Fruit fly (Drosophila melanogaster) whole organism, embryonic: ENCODE data around the gene CG15446.
A peak's percentile ranks its signal among the peaks of the same experiment; 100 is the strongest.

ENCODE experiments used
- CG10366 ChIP-seq: fragments of 200-800 bp; sonication (Bioruptor generic); IDR thresholded peaks from 2 replicates; pipeline ENCODE4 v1.3.6; 2022; ENCODE audit warnings: missing biosample characterization, missing genetic modification characterization
- CG11504 ChIP-seq: fragments of 200-800 bp; sonication (Bioruptor generic); optimal IDR thresholded peaks from 3 replicates; lab custom pipeline; 2019; ENCODE audit warnings: missing biosample characterization, mild to moderate bottlenecking, missing genetic modification characterization, moderate library complexity
- CG11560 ChIP-seq: fragments of 200-800 bp; sonication (Bioruptor generic); IDR thresholded peaks from 3 replicates; pipeline ENCODE4 v1.3.6; 2022; ENCODE audit warnings: missing biosample characterization, missing genetic modification characterization
- CG12155 ChIP-seq: fragments of 200-800 bp; sonication (Bioruptor generic); optimal IDR thresholded peaks from 3 replicates; lab custom pipeline; 2016; ENCODE audit warnings: missing biosample characterization, missing genetic modification characterization
- CG12219 ChIP-seq: fragments of 200-800 bp; sonication (Bioruptor generic); optimal IDR thresholded peaks from 3 replicates; lab custom pipeline; 2018; ENCODE audit warnings: missing biosample characterization, mild to moderate bottlenecking, missing genetic modification characterization
- CG1233 ChIP-seq: fragments of 200-800 bp; sonication (Bioruptor generic); optimal IDR thresholded peaks from 4 replicates; lab custom pipeline; 2018; ENCODE audit warnings: missing biosample characterization, mild to moderate bottlenecking, missing genetic modification characterization
- CG14860 ChIP-seq: fragments of 200-800 bp; sonication (Bioruptor generic); IDR thresholded peaks from 3 replicates; pipeline ENCODE4 v1.3.6; 2022; ENCODE audit warnings: missing biosample characterization, missing genetic modification characterization; ENCODE audit not compliant: partially characterized antibody
- CG15514 ChIP-seq: fragments of 200-800 bp; sonication (Bioruptor generic); optimal IDR thresholded peaks from 3 replicates; lab custom pipeline; 2017; ENCODE audit warnings: missing biosample characterization, missing genetic modification characterization, mild to moderate bottlenecking, moderate library complexity, missing genetic modification reagents
- CG1603 ChIP-seq: fragments of 200-800 bp; sonication (Bioruptor generic); optimal IDR thresholded peaks from 2 replicates; lab custom pipeline; 2019; ENCODE audit warnings: missing biosample characterization, mild to moderate bottlenecking, missing genetic modification characterization, moderate library complexity
- CG16863 ChIP-seq: fragments of 200-800 bp; sonication (Bioruptor generic); optimal IDR thresholded peaks from 3 replicates; lab custom pipeline; 2016; ENCODE audit warnings: missing biosample characterization, missing genetic modification characterization
- CG18476 ChIP-seq: fragments of 200-800 bp; sonication (Bioruptor generic); optimal IDR thresholded peaks from 2 replicates; lab custom pipeline; 2016; ENCODE audit warnings: missing biosample characterization, mild to moderate bottlenecking, missing genetic modification characterization
- CG18764 ChIP-seq: fragments of 200-800 bp; sonication (Bioruptor generic); optimal IDR thresholded peaks from 3 replicates; lab custom pipeline; 2016; ENCODE audit warnings: missing biosample characterization, missing genetic modification characterization
- CG2712 ChIP-seq: fragments of 200-800 bp; optimal IDR thresholded peaks from 3 replicates; lab custom pipeline; 2019; ENCODE audit warnings: missing biosample characterization, mild to moderate bottlenecking, missing genetic modification characterization, moderate library complexity
- CG34224 ChIP-seq: fragments of 200-800 bp; sonication (Bioruptor generic); IDR thresholded peaks from 3 replicates; pipeline ENCODE4 v1.3.6; 2022; ENCODE audit warnings: missing biosample characterization, missing genetic modification characterization; ENCODE audit not compliant: partially characterized antibody
- CG34422 ChIP-seq: fragments of 200-800 bp; sonication (Bioruptor generic); IDR thresholded peaks from 3 replicates; pipeline ENCODE4 v1.3.6; 2022; ENCODE audit warnings: missing biosample characterization, missing genetic modification characterization
- CG5245 ChIP-seq: fragments of 200-800 bp; sonication (Bioruptor generic); optimal IDR thresholded peaks from 3 replicates; lab custom pipeline; 2016; ENCODE audit warnings: missing biosample characterization, missing genetic modification characterization
- CG6765 ChIP-seq: fragments of 200-800 bp; sonication (Bioruptor generic); optimal IDR thresholded peaks from 3 replicates; lab custom pipeline; 2017; ENCODE audit warnings: missing biosample characterization, mild to moderate bottlenecking, missing genetic modification characterization
- Chrac-16 ChIP-seq: fragments of 200-800 bp; sonication (Bioruptor generic); optimal IDR thresholded peaks from 3 replicates; lab custom pipeline; 2016; ENCODE audit warnings: missing biosample characterization, missing genetic modification characterization
- CoRest ChIP-seq: fragments of 200-800 bp; sonication (Bioruptor generic); optimal IDR thresholded peaks from 3 replicates; lab custom pipeline; 2018; ENCODE audit warnings: missing biosample characterization, mild to moderate bottlenecking, missing genetic modification characterization, moderate library complexity
- D19B ChIP-seq: fragments of 200-800 bp; sonication (Bioruptor generic); optimal IDR thresholded peaks from 2 replicates; lab custom pipeline; 2017; ENCODE audit warnings: missing biosample characterization, mild to moderate bottlenecking, missing genetic modification characterization
- Dad ChIP-seq: fragments of 200-800 bp; sonication (Bioruptor generic); optimal IDR thresholded peaks from 3 replicates; lab custom pipeline; 2016; ENCODE audit warnings: missing biosample characterization, missing genetic modification characterization
- Doc2 ChIP-seq: fragments of 200-800 bp; sonication (Bioruptor generic); IDR thresholded peaks from 2 replicates; pipeline ENCODE4 v1.3.6; 2022; ENCODE audit warnings: missing biosample characterization, missing genetic modification characterization
- Fer1 ChIP-seq: fragments of 200-800 bp; sonication (Bioruptor generic); optimal IDR thresholded peaks from 2 replicates; lab custom pipeline; 2017; ENCODE audit warnings: missing biosample characterization, mild to moderate bottlenecking, missing genetic modification characterization
- Mad ChIP-seq: fragments of 200-800 bp; sonication (Bioruptor generic); optimal IDR thresholded peaks from 2 replicates; lab custom pipeline; 2016; ENCODE audit warnings: missing biosample characterization, missing genetic modification characterization
- Mes4 ChIP-seq: fragments of 200-800 bp; sonication (Bioruptor generic); optimal IDR thresholded peaks from 2 replicates; lab custom pipeline; 2016; ENCODE audit warnings: missing biosample characterization, missing genetic modification characterization
- NC2β ChIP-seq: fragments of 200-800 bp; sonication (Bioruptor generic); optimal IDR thresholded peaks from 2 replicates; lab custom pipeline; 2016; ENCODE audit warnings: missing biosample characterization, missing genetic modification characterization
- Poxn ChIP-seq: fragments of 200-800 bp; sonication (Bioruptor generic); IDR thresholded peaks from 2 replicates; pipeline ENCODE4 v1.3.6; 2022; ENCODE audit warnings: missing biosample characterization, missing genetic modification characterization
- Tbp ChIP-seq: fragments of >200 bp; optimal IDR thresholded peaks from 2 replicates; lab custom pipeline; 2018; ENCODE audit warnings: missing biosample characterization, missing genetic modification characterization
- bigmax ChIP-seq: fragments of 200-800 bp; sonication (Bioruptor generic); optimal IDR thresholded peaks from 2 replicates; lab custom pipeline; 2018; ENCODE audit warnings: missing biosample characterization, mild to moderate bottlenecking, missing genetic modification characterization
- dimm ChIP-seq: fragments of 200-800 bp; sonication (Bioruptor generic); IDR thresholded peaks from 2 replicates; pipeline ENCODE4 v1.3.6; 2022; ENCODE audit warnings: missing biosample characterization, missing genetic modification characterization
- esg ChIP-seq: fragments of 200-800 bp; sonication (Bioruptor generic); conservative IDR thresholded peaks from 2 replicates; pipeline ENCODE4 v1.3.6; 2022; ENCODE audit warnings: missing biosample characterization, missing genetic modification characterization
- eve ChIP-seq, 2 experiments: fragments of >200 bp; optimal IDR thresholded peaks; 2 replicates each; lab custom pipeline; 2017; ENCODE audit warnings: missing biosample characterization in 2 of 2, missing genetic modification characterization in 2 of 2
- gcm2 ChIP-seq: fragments of 200-800 bp; sonication (Bioruptor generic); optimal IDR thresholded peaks from 2 replicates; lab custom pipeline; 2016; ENCODE audit warnings: missing biosample characterization, missing genetic modification characterization
- jing ChIP-seq: fragments of 200-800 bp; sonication (Bioruptor generic); optimal IDR thresholded peaks from 2 replicates; lab custom pipeline; 2018; ENCODE audit warnings: missing biosample characterization, mild to moderate bottlenecking, missing genetic modification characterization
- jumu ChIP-seq: fragments of 200-800 bp; sonication (Bioruptor generic); optimal IDR thresholded peaks from 3 replicates; lab custom pipeline; 2016; ENCODE audit warnings: missing biosample characterization, missing genetic modification characterization
- lmd ChIP-seq: fragments of 200-800 bp; sonication (Bioruptor generic); IDR thresholded peaks from 2 replicates; pipeline ENCODE4 v1.3.6; 2022; ENCODE audit warnings: missing biosample characterization, missing genetic modification characterization
- nerfin-1 ChIP-seq: fragments of 200-800 bp; sonication (Bioruptor generic); optimal IDR thresholded peaks from 3 replicates; lab custom pipeline; 2019; ENCODE audit warnings: missing biosample characterization, mild to moderate bottlenecking, missing genetic modification characterization, moderate library complexity
- nom ChIP-seq: fragments of 200-800 bp; sonication (Bioruptor generic); optimal IDR thresholded peaks from 2 replicates; lab custom pipeline; 2017; ENCODE audit warnings: missing biosample characterization, missing genetic modification characterization, mild to moderate bottlenecking, moderate library complexity, missing genetic modification reagents
- odd ChIP-seq: fragments of 200-800 bp; sonication (Bioruptor generic); optimal IDR thresholded peaks from 2 replicates; lab custom pipeline; 2017; ENCODE audit warnings: missing biosample characterization, mild to moderate bottlenecking, missing genetic modification characterization
- pzg ChIP-seq: fragments of 200-800 bp; sonication (Bioruptor generic); optimal IDR thresholded peaks from 3 replicates; lab custom pipeline; 2018; ENCODE audit warnings: missing biosample characterization, mild to moderate bottlenecking, missing genetic modification characterization, moderate library complexity
- sens ChIP-seq: fragments of 200-800 bp; sonication (Bioruptor generic); peaks from one replicate; lab custom pipeline; 2016; ENCODE audit warnings: missing biosample characterization, missing genetic modification characterization
- sim ChIP-seq: fragments of 200-800 bp; sonication (Bioruptor generic); IDR thresholded peaks from 2 replicates; pipeline ENCODE4 v1.3.6; 2022; ENCODE audit warnings: missing biosample characterization, missing genetic modification characterization
- sisA ChIP-seq: fragments of 200-800 bp; sonication (Bioruptor generic); IDR thresholded peaks from 2 replicates; pipeline ENCODE4 v1.3.6; 2022; ENCODE audit warnings: missing biosample characterization, missing genetic modification characterization
- sna ChIP-seq: fragments of 200-800 bp; sonication (Bioruptor generic); IDR thresholded peaks from 2 replicates; pipeline ENCODE4 v1.3.6; 2022; ENCODE audit warnings: missing biosample characterization, missing genetic modification characterization; ENCODE audit not compliant: partially characterized antibody
- stc ChIP-seq: fragments of 200-800 bp; sonication (Bioruptor generic); IDR thresholded peaks from 2 replicates; pipeline ENCODE4 v1.3.6; 2022; ENCODE audit warnings: missing biosample characterization, missing genetic modification characterization
- tap ChIP-seq: fragments of 200-800 bp; optimal IDR thresholded peaks from 3 replicates; lab custom pipeline; 2019; ENCODE audit warnings: missing biosample characterization, mild to moderate bottlenecking, missing genetic modification characterization, moderate library complexity
- tio ChIP-seq: fragments of 200-800 bp; sonication (Bioruptor generic); optimal IDR thresholded peaks from 2 replicates; lab custom pipeline; 2017; ENCODE audit warnings: missing biosample characterization, missing genetic modification characterization, inconsistent platforms
- tx ChIP-seq: fragments of 200-800 bp; sonication (Bioruptor generic); optimal IDR thresholded peaks from 2 replicates; lab custom pipeline; 2016; ENCODE audit warnings: missing biosample characterization, missing genetic modification characterization
- unpg ChIP-seq: fragments of 200-800 bp; sonication (Bioruptor generic); optimal IDR thresholded peaks from 3 replicates; lab custom pipeline; 2018; ENCODE audit warnings: missing biosample characterization, mild to moderate bottlenecking, missing genetic modification characterization, moderate library complexity
- usp ChIP-seq: fragments of >200 bp; optimal IDR thresholded peaks from 2 replicates; lab custom pipeline; 2017; ENCODE audit warnings: missing biosample characterization, missing genetic modification characterization
- z ChIP-seq: fragments of 200-800 bp; sonication (Bioruptor generic); IDR thresholded peaks from 3 replicates; pipeline ENCODE4 v1.3.6; 2022; ENCODE audit warnings: missing biosample characterization, missing genetic modification characterization
- zen2 ChIP-seq: fragments of 200-800 bp; sonication (Bioruptor generic); IDR thresholded peaks from 3 replicates; pipeline ENCODE4 v1.3.6; 2022; ENCODE audit warnings: missing biosample characterization, missing genetic modification characterization; ENCODE audit not compliant: partially characterized antibody

CG15446 gene

DNA sequence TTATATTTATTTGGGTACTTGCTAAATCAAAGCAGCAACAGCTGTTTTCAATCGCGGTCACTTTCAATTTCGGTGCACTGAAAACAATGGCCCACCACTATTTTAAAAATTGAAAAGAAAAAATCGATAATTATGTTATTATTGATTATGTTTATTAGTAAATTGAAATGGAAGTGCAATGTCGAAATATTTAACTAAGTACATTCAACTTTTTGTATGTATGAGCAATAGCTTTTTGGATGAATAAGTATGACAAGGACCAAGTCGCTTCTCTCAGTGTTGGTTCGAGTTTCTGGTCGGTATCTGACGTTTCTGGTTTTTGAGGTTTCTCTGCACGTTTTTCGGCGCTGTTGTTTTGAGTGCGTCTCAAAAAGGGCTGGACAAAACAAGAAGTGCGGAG lies 22.2 kb upstream of the CG15446 start (continued):
- TF ChIP-seq D19B (GFP tag; lab: Kevin White, UChicago): peak; percentile 45
- peak; percentile 25 for TF ChIP-seq Dad (GFP tag; lab: Kevin White, UChicago)
- TF ChIP-seq CG12219 (GFP tag; lab: Kevin White, UChicago): peak; percentile 59
- TF ChIP-seq gcm2 (GFP tag; lab: Kevin White, UChicago): peak; percentile 33
- TF ChIP-seq sens: peak; percentile 92
- peak; percentile 20 for TF ChIP-seq CG5245 (GFP tag; lab: Kevin White, UChicago)
- peak; percentile 48; the same call in 1 of the 2 replicates for TF ChIP-seq CG10366
- TF ChIP-seq nom (GFP tag; lab: Kevin White, UChicago): no peak
- no peak for TF ChIP-seq Poxn (GFP tag; lab: Robert Waterston, UW)
- no peak for TF ChIP-seq CG14860 (GFP tag; lab: Robert Waterston, UW)
- no peak for TF ChIP-seq tx
- TF ChIP-seq stc (GFP tag; lab: Robert Waterston, UW): no peak
- peak; percentile 20 for TF ChIP-seq CG16863 (GFP tag; lab: Kevin White, UChicago)
- peak; percentile 87 for TF ChIP-seq unpg (GFP tag; lab: Kevin White, UChicago)
- TF ChIP-seq esg (GFP tag; lab: Robert Waterston, UW): peak; percentile 62
- no peak for TF ChIP-seq sim (GFP tag; lab: Robert Waterston, UW)
- TF ChIP-seq z (GFP tag; lab: Robert Waterston, UW): no peak
- TF ChIP-seq Doc2 (GFP tag; lab: Robert Waterston, UW): no peak
- no peak for TF ChIP-seq pzg (GFP tag; lab: Kevin White, UChicago)
- peak; percentile 75 for TF ChIP-seq tio (GFP tag; lab: Kevin White, UChicago)
- no peak for TF ChIP-seq CG34224 (GFP tag; lab: Robert Waterston, UW)
- peak; percentile 65 for TF ChIP-seq lmd (GFP tag; lab: Robert Waterston, UW)
- TF ChIP-seq Fer1 (GFP tag; lab: Kevin White, UChicago): no peak
- peak; percentile 42 for TF ChIP-seq Mad (GFP tag; lab: Kevin White, UChicago)
- TF ChIP-seq jumu: peak; percentile 26
- peak; percentile 49 for TF ChIP-seq jing (GFP tag; lab: Kevin White, UChicago)
- TF ChIP-seq CG15514 (GFP tag; lab: Kevin White, UChicago): peak; percentile 35
- TF ChIP-seq eve (GFP tag; optimal IDR thresholded peaks at IDR 0.05; lab: Kevin White, UChicago): peak in 1 of 2 experiments; percentile 83
- peak; percentile 55 for TF ChIP-seq CG12155
- peak; percentile 79 for TF ChIP-seq CG1603 (tag; lab: Kevin White, UChicago)
- TF ChIP-seq CoRest: peak; percentile 81
- TF ChIP-seq CG1233 (GFP tag; lab: Kevin White, UChicago): peak; percentile 44
- no peak; the same call in 1 of the 3 replicates for TF ChIP-seq CG34422
- no peak for TF ChIP-seq CG6765 (GFP tag; lab: Kevin White, UChicago)
- TF ChIP-seq Chrac-16 (GFP tag; lab: Kevin White, UChicago): peak; percentile 64
- peak; percentile 35 for TF ChIP-seq NC2β
- TF ChIP-seq zen2 (GFP tag; lab: Robert Waterston, UW): no peak
- TF ChIP-seq sna (GFP tag; lab: Robert Waterston, UW): no peak
- peak; percentile 53 for TF ChIP-seq odd (GFP tag; lab: Kevin White, UChicago)
- no peak for TF ChIP-seq bigmax
- no peak for TF ChIP-seq CG11560
- no peak for TF ChIP-seq nerfin-1
- TF ChIP-seq CG2712 (tag; lab: Kevin White, UChicago): peak; percentile 82
- peak; percentile 57 for TF ChIP-seq tap (tag; lab: Kevin White, UChicago)
- TF ChIP-seq usp (GFP tag; lab: Kevin White, UChicago): no peak
- TF ChIP-seq CG18476 (GFP tag; lab: Kevin White, UChicago): peak; percentile 41
- peak; percentile 81 for TF ChIP-seq CG11504 (tag; lab: Kevin White, UChicago)
- peak; percentile 14 for TF ChIP-seq CG18764 (GFP tag; lab: Kevin White, UChicago)
- peak; percentile 54; the same call in 1 of the 2 replicates for TF ChIP-seq sisA (GFP tag; lab: Robert Waterston, UW)
- TF ChIP-seq dimm (GFP tag; lab: Robert Waterston, UW): no peak
- no peak for TF ChIP-seq Mes4
- no peak for TF ChIP-seq Tbp (GFP tag; lab: Kevin White, UChicago)
